Worm (Caenorhabditis elegans) whole organism, L4 larva: Measurements from ENCODE around the gene F26F4.5.

Source experiments
- F10B5.3 ChIP-seq: sonication (generic microtip); optimal IDR thresholded peaks from 2 replicates; lab custom pipeline; 2016; ENCODE audit warnings: mild to moderate bottlenecking, missing genetic modification characterization, missing compliant biosample characterization
- F37D6.2 ChIP-seq: sonication (generic microtip); optimal IDR thresholded peaks from 2 replicates; lab custom pipeline; 2016; ENCODE audit warnings: mild to moderate bottlenecking, missing genetic modification characterization, missing compliant biosample characterization
- F49E8.2 ChIP-seq: sonication (generic microtip); optimal IDR thresholded peaks from 2 replicates; lab custom pipeline; 2016; ENCODE audit warnings: missing compliant biosample characterization, mild to moderate bottlenecking, missing genetic modification characterization, borderline replicate concordance
- R02D3.7 ChIP-seq: fragments of 150-350 bp; sonication (generic microtip); optimal IDR thresholded peaks from 3 replicates; lab custom pipeline; 2014; ENCODE audit warnings: missing biosample characterization, missing genetic modification characterization
- Y105C5A.15 ChIP-seq: fragments of 200-800 bp; sonication (Bioruptor generic); IDR thresholded peaks from 2 replicates; pipeline ENCODE4 v1.3.6; 2022; ENCODE audit warnings: missing genetic modification characterization, missing compliant biosample characterization
- Y48G9A.11 ChIP-seq: fragments of 200-800 bp; sonication (Bioruptor generic); IDR thresholded peaks from 2 replicates; pipeline ENCODE4 v1.3.6; 2022; ENCODE audit warnings: missing genetic modification reagents, missing genetic modification characterization, missing compliant biosample characterization
- Y5F2A.4 ChIP-seq: fragments of 200-800 bp; sonication (Bioruptor generic); optimal IDR thresholded peaks from 2 replicates; lab custom pipeline; 2018; ENCODE audit warnings: mild to moderate bottlenecking, missing genetic modification characterization, missing compliant biosample characterization
- Y75B8A.6 ChIP-seq: fragments of 200-800 bp; sonication (Bioruptor generic); IDR thresholded peaks from 2 replicates; pipeline ENCODE4 v1.3.6; 2022; ENCODE audit warnings: missing genetic modification reagents, missing genetic modification characterization, missing compliant biosample characterization
- ZK337.2 ChIP-seq: fragments of 200-800 bp; sonication (Bioruptor generic); IDR thresholded peaks from 2 replicates; pipeline ENCODE4 v1.3.6; 2022; ENCODE audit warnings: missing genetic modification reagents, missing genetic modification characterization, missing compliant biosample characterization
- aha-1 ChIP-seq: fragments of 150-350 bp; peaks from one replicate; lab custom pipeline; 2014; ENCODE audit warnings: missing biosample characterization, missing genetic modification characterization
- aly-2 ChIP-seq: sonication (generic microtip); optimal IDR thresholded peaks from 2 replicates; lab custom pipeline; 2018; ENCODE audit warnings: missing biosample characterization, missing genetic modification characterization
- arid-1 ChIP-seq: fragments of 200-800 bp; sonication (Bioruptor generic); conservative IDR thresholded peaks from 2 replicates; pipeline ENCODE4 v1.3.6; 2022; ENCODE audit warnings: missing genetic modification reagents, missing genetic modification characterization, missing compliant biosample characterization
- ceh-28 ChIP-seq: fragments of 150-350 bp; optimal IDR thresholded peaks from 2 replicates; lab custom pipeline; 2014; ENCODE audit warnings: missing biosample characterization, missing genetic modification reagents, missing genetic modification characterization
- daf-16 ChIP-seq, 3 experiments: sonication (generic microtip); optimal IDR thresholded peaks; 2 replicates each; lab custom pipeline; 2016 to 2017; ENCODE audit warnings: missing genetic modification characterization in 3 of 3, missing genetic modification reagents in 3 of 3, mild to moderate bottlenecking in 2 of 3, missing compliant biosample characterization in 2 of 3, missing biosample characterization in 1 of 3, moderate library complexity in 1 of 3
- dmd-6 ChIP-seq: fragments of 200-800 bp; sonication (Bioruptor generic); IDR thresholded peaks from 2 replicates; pipeline ENCODE4 v1.3.6; 2022; ENCODE audit warnings: missing genetic modification reagents, missing genetic modification characterization, missing compliant biosample characterization
- dmd-9 ChIP-seq: fragments of 200-800 bp; sonication (Bioruptor generic); IDR thresholded peaks from 2 replicates; pipeline ENCODE4 v1.3.6; 2022; ENCODE audit warnings: missing genetic modification reagents, missing genetic modification characterization, missing compliant biosample characterization
- dpl-1 ChIP-seq: fragments of 150-350 bp; optimal IDR thresholded peaks from 2 replicates; lab custom pipeline; 2014; ENCODE audit warnings: missing biosample characterization, missing genetic modification reagents, missing genetic modification characterization
- duxl-1 ChIP-seq: sonication (generic microtip); optimal IDR thresholded peaks from 2 replicates; lab custom pipeline; 2016; ENCODE audit warnings: mild to moderate bottlenecking, missing genetic modification characterization, moderate library complexity, missing compliant biosample characterization; ENCODE audit not compliant: poor library complexity
- dve-1 ChIP-seq: sonication (generic microtip); optimal IDR thresholded peaks from 2 replicates; lab custom pipeline; 2017; ENCODE audit warnings: antibody characterized with exemption, mild to moderate bottlenecking, missing genetic modification characterization, missing compliant biosample characterization; ENCODE audit not compliant: insufficient read depth
- gei-8 ChIP-seq: fragments of 200-800 bp; sonication (Bioruptor generic); optimal IDR thresholded peaks from 2 replicates; lab custom pipeline; 2018; ENCODE audit warnings: mild to moderate bottlenecking, missing genetic modification characterization, missing compliant biosample characterization
- hif-1 ChIP-seq, 2 experiments: sonication (generic microtip); optimal IDR thresholded peaks; 2 replicates each; lab custom pipeline; 2016 to 2017; ENCODE audit warnings: missing compliant biosample characterization in 2 of 2, missing genetic modification characterization in 2 of 2, missing genetic modification reagents in 2 of 2, missing genotype in 2 of 2, mild to moderate bottlenecking in 1 of 2
- hlh-11 ChIP-seq: fragments of 200-800 bp; sonication (Bioruptor generic); optimal IDR thresholded peaks from 2 replicates; lab custom pipeline; 2018; ENCODE audit warnings: mild to moderate bottlenecking, missing genetic modification characterization, missing compliant biosample characterization
- jun-1 ChIP-seq: fragments of 150-350 bp; optimal IDR thresholded peaks from 2 replicates; lab custom pipeline; 2014; ENCODE audit warnings: missing biosample characterization, missing genetic modification reagents, missing genetic modification characterization
- lin-13 ChIP-seq: fragments of 150-350 bp; optimal IDR thresholded peaks from 2 replicates; lab custom pipeline; 2014; ENCODE audit warnings: missing biosample characterization, missing genetic modification reagents, missing genetic modification characterization
- lin-29 ChIP-seq: fragments of 200-800 bp; sonication (Bioruptor generic); IDR thresholded peaks from 2 replicates; pipeline ENCODE4 v1.3.6; 2022; ENCODE audit warnings: missing genetic modification reagents, missing genetic modification characterization, missing compliant biosample characterization
- lsy-2 ChIP-seq, 2 experiments: fragments of 150-350 bp in 1 of 2; sonication (generic microtip) in 1 of 2; optimal IDR thresholded peaks; 2 replicates each; lab custom pipeline; 2014 to 2017; ENCODE audit warnings: missing biosample characterization in 2 of 2, missing genetic modification characterization in 2 of 2
- mdl-1 ChIP-seq, 2 experiments: fragments of 150-350 bp in 1 of 2; sonication (generic microtip) in 1 of 2; optimal IDR thresholded peaks; 2 replicates each; lab custom pipeline; 2014 to 2017; ENCODE audit warnings: missing biosample characterization in 2 of 2, missing genetic modification characterization in 2 of 2
- mdt-29 ChIP-seq: fragments of 200-800 bp; sonication (Bioruptor generic); IDR thresholded peaks from 2 replicates; pipeline ENCODE4 v1.3.6; 2022; ENCODE audit warnings: missing genetic modification reagents, missing genetic modification characterization, missing compliant biosample characterization
- mep-1 ChIP-seq: fragments of 150-350 bp; sonication (generic microtip); optimal IDR thresholded peaks from 3 replicates; lab custom pipeline; 2014; ENCODE audit warnings: missing biosample characterization, missing genetic modification characterization
- mes-2 ChIP-seq: sonication (generic microtip); optimal IDR thresholded peaks from 2 replicates; lab custom pipeline; 2016; ENCODE audit warnings: missing genotype, mild to moderate bottlenecking, missing genetic modification characterization, missing compliant biosample characterization; ENCODE audit not compliant: poor library complexity, severe bottlenecking
- nhr-11 ChIP-seq: fragments of 150-350 bp; optimal IDR thresholded peaks from 2 replicates; lab custom pipeline; 2014; ENCODE audit warnings: missing biosample characterization, missing genetic modification characterization
- nhr-237 ChIP-seq: sonication (generic microtip); optimal IDR thresholded peaks from 2 replicates; lab custom pipeline; 2017; ENCODE audit warnings: missing biosample characterization, missing genetic modification characterization
- nhr-28 ChIP-seq: fragments of 150-350 bp; optimal IDR thresholded peaks from 2 replicates; lab custom pipeline; 2014; ENCODE audit warnings: missing biosample characterization, missing genetic modification characterization
- pha-4 ChIP-seq, 2 experiments: fragments of 150-350 bp in 1 of 2; fragments of 200-800 bp in 1 of 2; sonication (Bioruptor generic) in 1 of 2; IDR thresholded peaks in 1 of 2; optimal IDR thresholded peaks in 1 of 2; 2 replicates each; pipeline versions ENCODE4 v1.3.6 to Lab custom; 2014 to 2022; ENCODE audit warnings: missing genetic modification characterization in 2 of 2, missing genetic modification reagents in 2 of 2, missing biosample characterization in 1 of 2, missing compliant biosample characterization in 1 of 2
- php-3 ChIP-seq: fragments of 200-800 bp; sonication (Bioruptor generic); IDR thresholded peaks from 2 replicates; pipeline ENCODE4 v1.3.6; 2022; ENCODE audit warnings: missing genetic modification reagents, missing genetic modification characterization, missing compliant biosample characterization
- rbr-2 ChIP-seq: sonication (generic microtip); optimal IDR thresholded peaks from 2 replicates; lab custom pipeline; 2016; ENCODE audit warnings: missing genotype, missing genetic modification characterization, missing compliant biosample characterization
- unc-130 ChIP-seq: sonication (generic microtip); optimal IDR thresholded peaks from 2 replicates; lab custom pipeline; 2016; ENCODE audit warnings: missing genetic modification reagents, missing genetic modification characterization, missing compliant biosample characterization
- unc-62 ChIP-seq, 3 experiments: fragments of 150-350 bp in 1 of 3; sonication (generic microtip); optimal IDR thresholded peaks in 2 of 3; peaks in 1 of 3; 1 replicate in 1 of 3; 2 replicates in 2 of 3; lab custom pipeline; 2014 to 2017; ENCODE audit warnings: missing biosample characterization in 3 of 3, missing genetic modification characterization in 3 of 3, missing genetic modification reagents in 3 of 3, missing genotype in 1 of 3
- vab-7 ChIP-seq: fragments of 200-800 bp; sonication (Bioruptor generic); IDR thresholded peaks from 2 replicates; pipeline ENCODE4 v1.3.6; 2022; ENCODE audit warnings: missing genetic modification reagents, missing genetic modification characterization, missing compliant biosample characterization
- zag-1 ChIP-seq: fragments of 150-350 bp; optimal IDR thresholded peaks from 2 replicates; lab custom pipeline; 2014; ENCODE audit warnings: missing biosample characterization, missing genetic modification characterization
- ztf-7 ChIP-seq: fragments of 150-350 bp; optimal IDR thresholded peaks from 2 replicates; lab custom pipeline; 2014; ENCODE audit warnings: missing biosample characterization, missing genetic modification characterization

The F26F4.5 gene

ce11 chrIII:4917077-4917476, 26.0 kb upstream of the F26F4.5 start, which contains the start of gene rars-1:
TSS of gene rars-1 (minus strand) at chrIII:4917177.
- TF ChIP-seq unc-62 (GFP tag; optimal IDR thresholded peaks at IDR 0.05 in 1 of 2; lab: Kevin White, UChicago) = peak in 1 of 2 experiments; percentile 57
- no peak for TF ChIP-seq unc-62 (tag; optimal IDR thresholded peaks at IDR 0.05; lab: Kevin White, UChicago)
- TF ChIP-seq F49E8.2 (tag; lab: Kevin White, UChicago) = no peak

- TF ChIP-seq aha-1 (tag; lab: Kevin White, UChicago) (peak; percentile 93), aly-2 (tag; lab: Kevin White, UChicago) (no peak), F10B5.3 (tag; lab: Kevin White, UChicago) (no peak)
Measured at ce11 chrIII:4913736-4914135, 22.7 kb upstream of the F26F4.5 start.

- TF ChIP-seq arid-1 (GFP tag; lab: Robert Waterston, UW) (no peak), Y48G9A.11 (0 out of 2 replicates have a peak, but pooled peaks have one; percentile 15), lsy-2 (tag; optimal IDR thresholded peaks at IDR 0.05; lab: Kevin White, UChicago) (peak in 1 of 2 experiments; percentile 74), jun-1 (tag; lab: Kevin White, UChicago) (no peak), nhr-237 (tag; lab: Kevin White, UChicago) (no peak), daf-16 (GFP tag; optimal IDR thresholded peaks at IDR 0.05; lab: Kevin White, UChicago) (no peak), daf-16 (tag; optimal IDR thresholded peaks at IDR 0.05; lab: Kevin White, UChicago) (peak; percentile 33), ZK337.2 (GFP tag; lab: Robert Waterston, UW) (peak; percentile 73), mdl-1 (tag; optimal IDR thresholded peaks at IDR 0.05; lab: Kevin White, UChicago) (no peak), hlh-11 (tag; lab: Kevin White, UChicago) (peak; percentile 3), dmd-9 (GFP tag; lab: Robert Waterston, UW) (0 out of 2 replicates have a peak, but pooled peaks have one; percentile 37), mep-1 (peak; percentile 38), F49E8.2 (tag; lab: Kevin White, UChicago) (peak; percentile 4), mes-2 (tag; lab: Kevin White, UChicago) (peak; percentile 97), dmd-6 (GFP tag; lab: Robert Waterston, UW) (peak; percentile 19; the same call in 1 of the 2 replicates), rbr-2 (tag; lab: Kevin White, UChicago) (peak; percentile 32), dpl-1 (peak; percentile 78), dve-1 (tag; lab: Kevin White, UChicago) (peak; percentile 44), aha-1 (tag; lab: Kevin White, UChicago) (peak; percentile 86), gei-8 (GFP tag; lab: Kevin White, UChicago) (no peak), zag-1 (tag; lab: Kevin White, UChicago) (no peak), R02D3.7 (no peak), nhr-28 (tag; lab: Kevin White, UChicago) (peak; percentile 8), unc-130 (GFP tag; lab: Kevin White, UChicago) (peak; percentile 86), vab-7 (GFP tag; lab: Robert Waterston, UW) (no peak), hif-1 (tag; optimal IDR thresholded peaks at IDR 0.05; lab: Kevin White, UChicago) (peak in 1 of 2 experiments; percentile 70), ztf-7 (tag; lab: Kevin White, UChicago) (no peak)
Measured at ce11 chrIII:4912317-4912716, 21.3 kb upstream of the F26F4.5 start, which contains the start of the genes F26F4.9 and cee-1. TSS of gene F26F4.9 (minus strand) at chrIII:4912521. TSS of gene cee-1 (plus strand) at chrIII:4912699.

ce11 chrIII:4910956-4911355, 19.9 kb upstream of the F26F4.5 start, which contains the start of gene F26F4.2:
TSS of gene F26F4.2 (plus strand) at chrIII:4911256.
- TF ChIP-seq F37D6.2 (no peak), duxl-1 (no peak), nhr-237 (tag; lab: Kevin White, UChicago) (no peak), ceh-28 (no peak), pha-4 (GFP tag; IDR thresholded peaks at IDR 0.05; lab: Robert Waterston, UW) (no peak), pha-4 (tag; optimal IDR thresholded peaks at IDR 0.05; lab: Kevin White, UChicago) (no peak), lin-29 (GFP tag; lab: Robert Waterston, UW) (no peak), mdl-1 (tag; optimal IDR thresholded peaks at IDR 0.05; lab: Kevin White, UChicago) (no peak), Y75B8A.6 (GFP tag; lab: Robert Waterston, UW) (no peak), php-3 (no peak), unc-62 (GFP tag; optimal IDR thresholded peaks at IDR 0.05 in 1 of 2; lab: Kevin White, UChicago) (no peak), unc-62 (tag; optimal IDR thresholded peaks at IDR 0.05; lab: Kevin White, UChicago) (no peak), daf-16 (GFP tag; optimal IDR thresholded peaks at IDR 0.05; lab: Kevin White, UChicago) (no peak), daf-16 (tag; optimal IDR thresholded peaks at IDR 0.05; lab: Kevin White, UChicago) (no peak), zag-1 (tag; lab: Kevin White, UChicago) (no peak), mdt-29 (GFP tag; lab: Robert Waterston, UW) (no peak), lin-13 (GFP tag; lab: Kevin White, UChicago) (no peak), R02D3.7 (no peak), nhr-11 (tag; lab: Kevin White, UChicago) (no peak), Y5F2A.4 (GFP tag; lab: Kevin White, UChicago) (no peak), mes-2 (tag; lab: Kevin White, UChicago) (no peak), Y105C5A.15 (GFP tag; lab: Robert Waterston, UW) (no peak)
